Worm (Caenorhabditis elegans) whole organism, L2 larva: Measurements from ENCODE around the gene Y49A3A.4.

Experiments
- elt-1 ChIP-seq: fragments of 150-350 bp; optimal IDR thresholded peaks from 2 replicates; lab custom pipeline; 2014; ENCODE audit warnings: missing biosample characterization, missing genetic modification characterization
- mdl-1 ChIP-seq, 2 experiments: fragments of 150-350 bp in 1 of 2; sonication (generic microtip) in 1 of 2; optimal IDR thresholded peaks; 2 replicates each; lab custom pipeline; 2017; ENCODE audit warnings: missing biosample characterization in 2 of 2, missing genetic modification characterization in 2 of 2
- nhr-10 ChIP-seq: sonication (generic microtip); optimal IDR thresholded peaks from 2 replicates; lab custom pipeline; 2017; ENCODE audit warnings: missing biosample characterization, missing genetic modification characterization
- nhr-77 ChIP-seq: fragments of 150-350 bp; optimal IDR thresholded peaks from 2 replicates; lab custom pipeline; 2014; ENCODE audit warnings: missing biosample characterization, missing genetic modification characterization
- skn-1 ChIP-seq: sonication (generic microtip); optimal IDR thresholded peaks from 2 replicates; lab custom pipeline; 2017; ENCODE audit warnings: missing biosample characterization, missing genetic modification characterization
- unc-39 ChIP-seq: fragments of 150-350 bp; optimal IDR thresholded peaks from 2 replicates; lab custom pipeline; 2014; ENCODE audit warnings: missing biosample characterization, missing genetic modification characterization
- ztf-11 ChIP-seq: sonication (generic microtip); optimal IDR thresholded peaks from 2 replicates; lab custom pipeline; 2017; ENCODE audit warnings: missing biosample characterization, missing genetic modification characterization

DNA sequence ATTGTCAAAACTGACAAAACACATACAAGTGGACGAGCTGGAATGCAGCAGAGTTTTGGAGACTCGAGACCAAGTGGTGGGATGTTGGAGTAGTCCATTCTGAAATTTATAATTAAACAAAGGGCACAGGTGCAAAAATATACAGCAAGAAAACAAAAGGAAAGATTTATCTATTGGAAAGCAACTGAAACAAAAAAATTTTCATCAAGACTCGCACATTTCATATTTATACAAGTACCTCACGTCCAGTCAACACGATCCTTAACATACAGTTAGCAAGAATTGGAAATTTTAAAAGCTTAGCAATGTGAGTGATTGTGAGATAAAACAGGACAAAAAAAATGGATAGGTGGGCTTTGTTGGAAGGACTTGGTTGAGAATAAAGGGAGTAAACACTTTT is 44.5 kb downstream of the Y49A3A.4 start, which contains the start of gene F47B8.1:
- TF ChIP-seq elt-1 (tag; lab: Kevin White, UChicago): no peak
- TF ChIP-seq ztf-11 (tag; lab: Kevin White, UChicago): no peak
- no peak for TF ChIP-seq skn-1 (tag; lab: Kevin White, UChicago)
- no peak for TF ChIP-seq nhr-10 (tag; lab: Kevin White, UChicago)
- no peak for TF ChIP-seq unc-39
- TF ChIP-seq mdl-1 (tag; optimal IDR thresholded peaks at IDR 0.05; lab: Kevin White, UChicago): no peak
- no peak for TF ChIP-seq nhr-77
